Fruit fly (Drosophila melanogaster) whole organism, embryonic: ENCODE data around the gene Frq2.

Experiments used
- CG31224 ChIP-seq: fragments of 200-800 bp; sonication (Bioruptor generic); IDR thresholded peaks from 2 replicates; pipeline ENCODE4 v1.3.6; 2022; ENCODE audit warnings: missing biosample characterization, missing genetic modification characterization
- CG8089 ChIP-seq: fragments of 200-800 bp; sonication (Bioruptor generic); optimal IDR thresholded peaks from 3 replicates; lab custom pipeline; 2016; ENCODE audit warnings: missing biosample characterization, missing genetic modification characterization
- D19B ChIP-seq: fragments of 200-800 bp; sonication (Bioruptor generic); optimal IDR thresholded peaks from 2 replicates; lab custom pipeline; 2017; ENCODE audit warnings: missing biosample characterization, mild to moderate bottlenecking, missing genetic modification characterization
- Ets97D ChIP-seq: fragments of 200-800 bp; sonication (Bioruptor generic); optimal IDR thresholded peaks from 3 replicates; lab custom pipeline; 2016; ENCODE audit warnings: missing biosample characterization, missing genetic modification characterization
- Mes4 ChIP-seq: fragments of 200-800 bp; sonication (Bioruptor generic); optimal IDR thresholded peaks from 2 replicates; lab custom pipeline; 2016; ENCODE audit warnings: missing biosample characterization, missing genetic modification characterization
- NK7.1 ChIP-seq: fragments of 200-800 bp; sonication (Bioruptor generic); optimal IDR thresholded peaks from 3 replicates; lab custom pipeline; 2016; ENCODE audit warnings: missing biosample characterization, missing genetic modification characterization
- fru ChIP-seq: fragments of >200 bp; optimal IDR thresholded peaks from 2 replicates; lab custom pipeline; 2017
- gro ChIP-seq: fragments of 200-800 bp; sonication (Bioruptor generic); optimal IDR thresholded peaks from 2 replicates; lab custom pipeline; 2016; ENCODE audit warnings: missing biosample characterization, missing genetic modification characterization

dm6 chrX:18136059-18136458 lies 41.4 kb upstream of the Frq2 start:
- TF ChIP-seq fru, result no peak
- no peak for TF ChIP-seq NK7.1
- no peak for TF ChIP-seq CG8089 (GFP tag; lab: Kevin White, UChicago)
- no peak for TF ChIP-seq CG31224
- TF ChIP-seq gro (GFP tag; lab: Kevin White, UChicago), result no peak
- no peak for TF ChIP-seq Ets97D
- TF ChIP-seq D19B (GFP tag; lab: Kevin White, UChicago), result no peak
- no peak for TF ChIP-seq Mes4 (GFP tag; lab: Kevin White, UChicago)
